Worm (Caenorhabditis elegans): ENCODE data around the gene Y48E1C.2.
A peak's percentile ranks its signal among the peaks of the same experiment; 100 is the strongest.

DNA sequence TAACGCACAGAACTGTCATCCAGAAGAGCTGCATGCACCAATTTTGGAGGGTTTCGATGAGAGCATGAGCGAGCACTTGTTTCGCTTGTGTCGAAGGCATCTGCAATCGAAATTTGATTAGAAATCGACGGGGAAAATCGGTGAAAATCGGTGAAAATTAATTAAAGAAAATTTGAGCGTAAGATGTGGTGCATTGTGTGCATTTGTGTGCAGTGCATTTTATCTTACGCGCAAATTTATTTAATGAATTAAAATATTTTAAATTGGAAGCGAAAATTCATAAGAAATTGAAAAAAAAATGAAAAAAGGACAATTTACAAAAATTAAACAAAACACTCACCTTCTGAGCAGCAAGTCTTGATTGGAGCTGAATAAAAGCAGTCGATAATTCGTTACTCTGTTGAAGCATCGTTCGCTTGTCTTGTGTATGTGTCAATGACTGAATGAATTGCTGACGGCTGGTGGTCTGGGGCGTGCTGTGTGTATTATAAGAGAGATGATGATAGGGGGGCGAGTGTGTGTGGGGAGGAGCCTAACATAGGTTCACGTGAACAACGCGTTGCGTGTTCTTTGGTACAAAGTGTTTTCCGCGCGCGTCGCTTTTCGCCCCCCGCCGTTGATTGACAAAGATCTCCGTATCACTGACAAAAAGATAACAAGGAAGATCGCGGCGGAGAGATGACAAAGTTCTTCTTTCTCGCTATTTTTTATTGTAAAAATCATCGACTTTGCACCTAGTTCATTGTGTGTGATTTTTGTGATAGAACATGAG lies 37.4 kb downstream of the Y48E1C.2 start:
- TF ChIP-seq W03F9.2 (tag; optimal IDR thresholded peaks at IDR 0.05) = peak; percentile 12
- TF ChIP-seq dao-5 (tag; optimal IDR thresholded peaks at IDR 0.05) = no peak
- no peak for TF ChIP-seq him-1 (tag; optimal IDR thresholded peaks at IDR 0.05)

Data from whole organism, L4/young adult.